Worm (Caenorhabditis elegans) whole organism, late embryonic: ENCODE results near the gene ceh-75.

Source experiments
- F13H6.1 ChIP-seq: sonication (generic microtip); optimal IDR thresholded peaks from 2 replicates; lab custom pipeline; 2016; ENCODE audit warnings: missing genetic modification characterization, missing compliant biosample characterization
- ama-1 ChIP-seq: fragments of 150-350 bp; optimal IDR thresholded peaks from 2 replicates; lab custom pipeline; 2014
- ceh-9 ChIP-seq: sonication (generic microtip); optimal IDR thresholded peaks from 2 replicates; lab custom pipeline; 2016; ENCODE audit warnings: mild to moderate bottlenecking, missing genetic modification characterization, inconsistent platforms, missing compliant biosample characterization
- hlh-15 ChIP-seq: sonication (generic microtip); optimal IDR thresholded peaks from 2 replicates; lab custom pipeline; 2016; ENCODE audit warnings: missing genetic modification characterization, missing compliant biosample characterization
- pha-4 ChIP-seq: fragments of 150-350 bp; optimal IDR thresholded peaks from 2 replicates; lab custom pipeline; 2018; ENCODE audit warnings: missing biosample characterization, missing genetic modification reagents, missing genetic modification characterization
- pqm-1 ChIP-seq: sonication (generic microtip); optimal IDR thresholded peaks from 2 replicates; lab custom pipeline; 2016; ENCODE audit warnings: missing genetic modification characterization, missing compliant biosample characterization
- tbx-7 ChIP-seq: sonication (generic microtip); optimal IDR thresholded peaks from 2 replicates; lab custom pipeline; 2016; ENCODE audit warnings: missing genotype, missing genetic modification characterization, missing compliant biosample characterization

DNA sequence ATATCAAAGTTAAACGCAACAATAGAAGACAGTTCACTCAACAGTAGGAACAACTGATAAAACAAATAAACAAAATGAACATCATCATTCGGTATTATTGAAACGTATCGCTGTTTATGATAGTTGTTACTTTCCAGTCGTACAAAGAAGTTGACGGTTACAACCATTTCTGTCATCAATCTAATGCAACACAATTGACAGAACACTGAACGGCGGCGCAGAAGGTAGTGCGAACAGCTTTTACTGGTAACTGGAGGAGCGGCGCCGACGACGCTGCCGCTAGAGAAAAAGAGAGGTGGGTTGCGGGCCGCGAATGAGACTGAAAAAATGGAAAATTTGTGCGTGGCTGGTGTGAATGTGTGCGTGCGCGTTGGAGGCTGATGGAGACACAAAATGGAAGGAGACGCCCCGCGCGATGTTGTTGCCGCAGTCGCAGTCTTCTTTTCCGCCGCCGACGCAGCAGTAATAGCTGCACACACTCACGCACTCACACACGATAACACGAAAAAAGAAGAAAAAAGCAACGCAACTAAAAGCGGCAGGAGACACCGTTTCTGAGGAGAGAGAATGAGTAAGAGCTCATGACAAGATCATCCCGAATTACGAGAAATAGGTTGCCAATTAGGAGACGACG is 43.1 kb downstream of the ceh-75 start:
- TF ChIP-seq hlh-15 (tag; lab: Kevin White, UChicago): no peak
- no peak for TF ChIP-seq ceh-9 (tag; lab: Kevin White, UChicago)
- no peak for TF ChIP-seq ama-1
- no peak for TF ChIP-seq tbx-7 (tag; lab: Kevin White, UChicago)
- no peak for TF ChIP-seq pha-4
- TF ChIP-seq F13H6.1 (tag; lab: Kevin White, UChicago): no peak
- TF ChIP-seq pqm-1: no peak
